Worm (Caenorhabditis elegans): ENCODE measurements around the gene F25H9.7.

ce11 chrV:13489830-13490229, 21.7 kb downstream of the F25H9.7 start, which contains the start of gene T10G3.3:
- TF ChIP-seq dmd-4 (tag; optimal IDR thresholded peaks at IDR 0.05) (no peak), nhr-12 (tag; optimal IDR thresholded peaks at IDR 0.05) (no peak), sem-4 (tag; optimal IDR thresholded peaks at IDR 0.05) (no peak), nhr-77 (tag; optimal IDR thresholded peaks at IDR 0.05) (no peak), nhr-11 (tag; optimal IDR thresholded peaks at IDR 0.05) (no peak), F13H6.1 (tag; optimal IDR thresholded peaks at IDR 0.05) (no peak)

All from whole organism, L2 larva.